Fruit fly (Drosophila melanogaster): Measurements from ENCODE around the gene lsn.

The lsn gene

DNA sequence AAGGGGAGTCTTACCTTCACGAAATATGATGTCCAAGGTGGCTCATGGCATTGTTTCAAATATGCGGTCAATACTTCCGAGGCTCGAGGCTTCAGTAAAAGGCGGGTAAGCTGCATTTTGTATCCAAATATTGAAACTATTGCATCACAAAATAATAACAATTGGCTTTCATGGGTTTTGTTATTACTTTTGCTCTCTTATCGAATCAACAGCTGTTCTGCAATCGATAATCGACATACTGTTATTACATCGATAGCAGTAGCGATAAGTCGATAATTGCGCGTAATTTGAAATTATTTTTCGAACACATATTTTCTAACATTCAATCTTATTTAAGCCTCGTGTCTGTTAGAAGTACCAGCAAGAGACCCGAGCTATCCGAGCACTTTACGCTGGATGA is 13.5 kb downstream of the lsn start, which contains the start of gene CG34148 (continued):
- TF ChIP-seq D (optimal IDR thresholded peaks at IDR 0.05) = no peak
- TF ChIP-seq D (GFP tag; optimal IDR thresholded peaks at IDR 0.05) = no peak
- TF ChIP-seq chm (GFP tag; IDR thresholded peaks at IDR 0.05) = no peak
- TF ChIP-seq CG7745 (tag; optimal IDR thresholded peaks at IDR 0.05) = no peak
- peak; percentile 88 for TF ChIP-seq sna (GFP tag; IDR thresholded peaks at IDR 0.05; ENCODE audit: partially characterized antibody)
- TF ChIP-seq CG11093 (GFP tag; IDR thresholded peaks at IDR 0.05) = no peak
- no peak for TF ChIP-seq CG12659 (GFP tag; optimal IDR thresholded peaks at IDR 0.05)
- TF ChIP-seq NC2α (GFP tag; optimal IDR thresholded peaks at IDR 0.05) = no peak
- peak; percentile 51 for TF ChIP-seq CG2129 (GFP tag; IDR thresholded peaks at IDR 0.05; ENCODE audit: partially characterized antibody)
- no peak for TF ChIP-seq CG8290 (GFP tag; optimal IDR thresholded peaks at IDR 0.05)
- no peak for TF ChIP-seq CG8290 (tag; optimal IDR thresholded peaks at IDR 0.05)
- TF ChIP-seq CG4854 (GFP tag; optimal IDR thresholded peaks at IDR 0.05) = no peak
- TF ChIP-seq CHES-1-like (GFP tag; optimal IDR thresholded peaks at IDR 0.05) = no peak
- TF ChIP-seq D19A (tag; optimal IDR thresholded peaks at IDR 0.05) = no peak
- no peak for TF ChIP-seq Atf3 (GFP tag; optimal IDR thresholded peaks at IDR 0.05)
- peak; percentile 83 for TF ChIP-seq CG13287 (GFP tag; IDR thresholded peaks at IDR 0.05; ENCODE audit: partially characterized antibody)
- no peak for TF ChIP-seq sima (GFP tag; optimal IDR thresholded peaks at IDR 0.05)
- TF ChIP-seq CG16813 (GFP tag; IDR thresholded peaks at IDR 0.05; ENCODE audit: partially characterized antibody) = peak; percentile 61; the same call in 2 of the 3 replicates
- no peak for TF ChIP-seq CG1233 (GFP tag; optimal IDR thresholded peaks at IDR 0.05)
- no peak for TF ChIP-seq prd (optimal IDR thresholded peaks at IDR 0.05)
- TF ChIP-seq prd (GFP tag; IDR thresholded peaks at IDR 0.05) = no peak
- TF ChIP-seq CG30020 (tag; optimal IDR thresholded peaks at IDR 0.05) = no peak
- TF ChIP-seq fru (optimal IDR thresholded peaks at IDR 0.05) = no peak
- TF ChIP-seq Usf (GFP tag; optimal IDR thresholded peaks at IDR 0.05) = no peak
- TF ChIP-seq nerfin-2 (GFP tag; IDR thresholded peaks at IDR 0.05; ENCODE audit: partially characterized antibody) = peak; percentile 80
- no peak for TF ChIP-seq nau (GFP tag; optimal IDR thresholded peaks at IDR 0.05)
- TF ChIP-seq pan (optimal IDR thresholded peaks at IDR 0.05) = no peak
- no peak for TF ChIP-seq pan (GFP tag; optimal IDR thresholded peaks at IDR 0.05 in 1 of 2, IDR thresholded peaks at IDR 0.05 in 1 of 2)
- TF ChIP-seq TFAM (GFP tag; optimal IDR thresholded peaks at IDR 0.05) = no peak
- TF ChIP-seq CkIIα-i1 (GFP tag; IDR thresholded peaks at IDR 0.05) = no peak
- no peak for TF ChIP-seq ci (GFP tag; IDR thresholded peaks at IDR 0.05)
- TF ChIP-seq CG12104 (GFP tag; optimal IDR thresholded peaks at IDR 0.05) = no peak
- TF ChIP-seq Taf1 (GFP tag; IDR thresholded peaks at IDR 0.05) = no peak
- peak; percentile 83 for TF ChIP-seq CG6791 (GFP tag; IDR thresholded peaks at IDR 0.05; ENCODE audit: partially characterized antibody)
- no peak for TF ChIP-seq CG14667 (GFP tag; IDR thresholded peaks at IDR 0.05)
- peak; percentile 55 for TF ChIP-seq BEAF-32 (GFP tag; optimal IDR thresholded peaks at IDR 0.05)
- TF ChIP-seq hbn (GFP tag; IDR thresholded peaks at IDR 0.05; ENCODE audit: partially characterized antibody) = peak; percentile 77
- TF ChIP-seq CG9727 (GFP tag; optimal IDR thresholded peaks at IDR 0.05) = no peak
- TF ChIP-seq cas (GFP tag; IDR thresholded peaks at IDR 0.05) = no peak
- TF ChIP-seq kah (GFP tag; optimal IDR thresholded peaks at IDR 0.05) = no peak
- TF ChIP-seq ab (GFP tag; optimal IDR thresholded peaks at IDR 0.05) = no peak
- no peak for TF ChIP-seq run (tag; optimal IDR thresholded peaks at IDR 0.05)
- TF ChIP-seq sens (GFP tag) = no peak
- TF ChIP-seq ranshi (GFP tag; IDR thresholded peaks at IDR 0.05) = no peak
- TF ChIP-seq Eip74EF (GFP tag; optimal IDR thresholded peaks at IDR 0.05) = no peak
- TF ChIP-seq tgo (GFP tag; IDR thresholded peaks at IDR 0.05) = no peak
- no peak for TF ChIP-seq ara (GFP tag; IDR thresholded peaks at IDR 0.05)
- no peak for TF ChIP-seq sqz (GFP tag; optimal IDR thresholded peaks at IDR 0.05)
- TF ChIP-seq MESR4 (GFP tag; optimal IDR thresholded peaks at IDR 0.05) = peak; percentile 60
- peak; percentile 74 for TF ChIP-seq Scr (GFP tag; IDR thresholded peaks at IDR 0.05; ENCODE audit: partially characterized antibody)
- TF ChIP-seq CG12155 (GFP tag; optimal IDR thresholded peaks at IDR 0.05) = no peak
- no peak for TF ChIP-seq pita (GFP tag; optimal IDR thresholded peaks at IDR 0.05)
- no peak for TF ChIP-seq Elba2 (GFP tag; optimal IDR thresholded peaks at IDR 0.05)
